Worm (Caenorhabditis elegans) whole organism, late embryonic: ENCODE data around the gene C06A1.6.

ENCODE experiments used
- F13H6.1 ChIP-seq: sonication (generic microtip); optimal IDR thresholded peaks from 2 replicates; lab custom pipeline; 2016; ENCODE audit warnings: missing genetic modification characterization, missing compliant biosample characterization
- K02D7.2 ChIP-seq: sonication (generic microtip); optimal IDR thresholded peaks from 2 replicates; lab custom pipeline; 2017; ENCODE audit warnings: mild to moderate bottlenecking, missing genetic modification characterization, missing compliant biosample characterization
- K09A11.1 ChIP-seq: sonication (generic microtip); optimal IDR thresholded peaks from 2 replicates; lab custom pipeline; 2017; ENCODE audit warnings: antibody characterized with exemption, mild to moderate bottlenecking, missing genetic modification characterization, missing compliant biosample characterization; ENCODE audit not compliant: insufficient read depth
- T23F11.4 ChIP-seq: fragments of 200-800 bp; sonication (Bioruptor generic); optimal IDR thresholded peaks from 2 replicates; lab custom pipeline; 2018; ENCODE audit warnings: mild to moderate bottlenecking, missing genetic modification characterization, missing compliant biosample characterization
- Y22D7AL.16 ChIP-seq: sonication (generic microtip); optimal IDR thresholded peaks from 2 replicates; lab custom pipeline; 2016; ENCODE audit warnings: missing genetic modification characterization, missing compliant biosample characterization
- ahr-1 ChIP-seq: sonication (generic microtip); optimal IDR thresholded peaks from 2 replicates; lab custom pipeline; 2016; ENCODE audit warnings: missing genetic modification characterization, missing compliant biosample characterization
- ceh-14 ChIP-seq: sonication (generic microtip); optimal IDR thresholded peaks from 2 replicates; lab custom pipeline; 2016; ENCODE audit warnings: missing genotype, missing genetic modification characterization, missing compliant biosample characterization
- ceh-18 ChIP-seq: sonication (generic microtip); optimal IDR thresholded peaks from 2 replicates; lab custom pipeline; 2016; ENCODE audit warnings: missing genetic modification characterization, missing compliant biosample characterization
- ceh-19 ChIP-seq: fragments of 200-800 bp; sonication (Bioruptor generic); optimal IDR thresholded peaks from 2 replicates; lab custom pipeline; 2018; ENCODE audit warnings: mild to moderate bottlenecking, missing genetic modification characterization, missing compliant biosample characterization
- ceh-2 ChIP-seq: sonication (generic microtip); optimal IDR thresholded peaks from 2 replicates; lab custom pipeline; 2016; ENCODE audit warnings: missing genotype, missing genetic modification characterization, missing compliant biosample characterization
- ceh-22 ChIP-seq: sonication (generic microtip); optimal IDR thresholded peaks from 2 replicates; lab custom pipeline; 2017; ENCODE audit warnings: missing biosample characterization, missing genetic modification characterization
- ceh-31 ChIP-seq: sonication (generic microtip); optimal IDR thresholded peaks from 2 replicates; lab custom pipeline; 2016; ENCODE audit warnings: missing genetic modification characterization, missing compliant biosample characterization
- ceh-48 ChIP-seq: sonication (generic microtip); optimal IDR thresholded peaks from 2 replicates; lab custom pipeline; 2016; ENCODE audit warnings: missing genetic modification characterization, inconsistent platforms, missing compliant biosample characterization
- dmd-4 ChIP-seq: sonication (generic microtip); optimal IDR thresholded peaks from 2 replicates; lab custom pipeline; 2016; ENCODE audit warnings: borderline replicate concordance, missing genetic modification characterization, missing compliant biosample characterization
- elt-2 ChIP-seq: sonication (generic microtip); optimal IDR thresholded peaks from 2 replicates; lab custom pipeline; 2016; ENCODE audit warnings: missing genetic modification reagents, missing genetic modification characterization, missing compliant biosample characterization
- fax-1 ChIP-seq: sonication (generic microtip); optimal IDR thresholded peaks from 2 replicates; lab custom pipeline; 2016; ENCODE audit warnings: missing genotype, missing genetic modification characterization, missing compliant biosample characterization
- hlh-8 ChIP-seq: sonication (generic microtip); optimal IDR thresholded peaks from 2 replicates; lab custom pipeline; 2016; ENCODE audit warnings: missing genotype, missing genetic modification characterization, missing compliant biosample characterization
- lin-11 ChIP-seq: fragments of 200-800 bp; sonication (Bioruptor generic); optimal IDR thresholded peaks from 2 replicates; lab custom pipeline; 2018; ENCODE audit warnings: mild to moderate bottlenecking, missing genetic modification characterization, missing compliant biosample characterization
- madf-2 ChIP-seq: sonication (generic microtip); optimal IDR thresholded peaks from 2 replicates; lab custom pipeline; 2017; ENCODE audit warnings: missing genetic modification characterization, missing compliant biosample characterization
- mec-3 ChIP-seq: sonication (generic microtip); optimal IDR thresholded peaks from 2 replicates; lab custom pipeline; 2016; ENCODE audit warnings: borderline replicate concordance, missing genetic modification characterization, missing compliant biosample characterization
- nfya-1 ChIP-seq: sonication (generic microtip); optimal IDR thresholded peaks from 2 replicates; lab custom pipeline; 2017; ENCODE audit warnings: missing genetic modification characterization, mild to moderate bottlenecking, missing compliant biosample characterization, antibody characterized with exemption, moderate library complexity
- nhr-11 ChIP-seq: fragments of 150-350 bp; optimal IDR thresholded peaks from 2 replicates; lab custom pipeline; 2014; ENCODE audit warnings: missing biosample characterization, missing genetic modification characterization
- pag-3 ChIP-seq: sonication (generic microtip); optimal IDR thresholded peaks from 2 replicates; lab custom pipeline; 2016; ENCODE audit warnings: missing compliant biosample characterization, missing genetic modification characterization, borderline replicate concordance
- pax-1 ChIP-seq: fragments of 150-350 bp; optimal IDR thresholded peaks from 2 replicates; lab custom pipeline; 2014; ENCODE audit warnings: missing biosample characterization, missing genetic modification characterization
- pha-2 ChIP-seq: sonication (generic microtip); optimal IDR thresholded peaks from 2 replicates; lab custom pipeline; 2017; ENCODE audit warnings: mild to moderate bottlenecking, missing genetic modification characterization, missing compliant biosample characterization
- pha-4 ChIP-seq: fragments of 150-350 bp; optimal IDR thresholded peaks from 2 replicates; lab custom pipeline; 2018; ENCODE audit warnings: missing biosample characterization, missing genetic modification reagents, missing genetic modification characterization
- pqm-1 ChIP-seq: sonication (generic microtip); optimal IDR thresholded peaks from 2 replicates; lab custom pipeline; 2016; ENCODE audit warnings: missing genetic modification characterization, missing compliant biosample characterization
- ref-2 ChIP-seq: sonication (generic microtip); optimal IDR thresholded peaks from 2 replicates; lab custom pipeline; 2016; ENCODE audit warnings: missing genetic modification characterization, missing compliant biosample characterization
- sox-4 ChIP-seq: sonication (generic microtip); optimal IDR thresholded peaks from 2 replicates; lab custom pipeline; 2017; ENCODE audit warnings: mild to moderate bottlenecking, missing genetic modification characterization, inconsistent platforms, missing compliant biosample characterization
- syd-9 ChIP-seq: sonication (generic microtip); optimal IDR thresholded peaks from 2 replicates; lab custom pipeline; 2016; ENCODE audit warnings: mild to moderate bottlenecking, missing genetic modification characterization, moderate library complexity, missing compliant biosample characterization
- unc-42 ChIP-seq: sonication (generic microtip); optimal IDR thresholded peaks from 2 replicates; lab custom pipeline; 2016; ENCODE audit warnings: missing genotype, missing genetic modification characterization, missing compliant biosample characterization
- unc-55 ChIP-seq: sonication (generic microtip); optimal IDR thresholded peaks from 2 replicates; lab custom pipeline; 2017; ENCODE audit warnings: missing biosample characterization, missing genetic modification reagents, missing genetic modification characterization
- zip-5 ChIP-seq: sonication (generic microtip); optimal IDR thresholded peaks from 2 replicates; lab custom pipeline; 2016; ENCODE audit warnings: missing genetic modification characterization, missing compliant biosample characterization
- ztf-16 ChIP-seq: sonication (generic microtip); optimal IDR thresholded peaks from 2 replicates; lab custom pipeline; 2017; ENCODE audit warnings: missing genetic modification characterization, missing compliant biosample characterization

Gene C06A1.6

DNA sequence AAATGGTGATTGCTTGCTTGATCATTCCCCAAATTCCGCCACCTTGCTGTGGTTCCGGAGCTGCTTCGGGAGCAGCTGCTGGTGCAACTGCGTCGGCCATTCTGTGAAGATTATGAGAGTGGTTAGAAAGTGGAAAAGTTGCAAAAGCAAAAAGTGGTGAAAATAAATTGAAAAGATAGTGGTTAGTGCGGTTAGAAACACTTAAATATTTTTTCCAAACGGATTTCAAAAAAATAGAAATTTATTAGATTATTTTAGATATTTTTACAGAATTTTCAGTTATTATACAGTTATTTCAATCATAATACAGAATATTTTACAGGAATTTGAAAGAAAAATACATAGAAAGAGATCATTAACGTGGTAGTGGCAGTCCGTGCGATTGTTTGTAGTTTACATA lies 26.9 kb downstream of the C06A1.6 start, which contains the start of gene R166.2:
Gene R166.2, minus strand, starts transcription at position 101 of the 400 bp plus-strand sequence.
- no peak for TF ChIP-seq F13H6.1
- no peak for TF ChIP-seq pax-1 (tag; lab: Kevin White, UChicago)
- TF ChIP-seq unc-42 (tag; lab: Kevin White, UChicago): no peak
- TF ChIP-seq dmd-4: no peak
- TF ChIP-seq ceh-22 (tag; lab: Kevin White, UChicago): no peak
- no peak for TF ChIP-seq sox-4 (tag; lab: Kevin White, UChicago)
- TF ChIP-seq zip-5: no peak
- TF ChIP-seq syd-9 (tag; lab: Kevin White, UChicago): no peak
- TF ChIP-seq pha-4 (tag; lab: Kevin White, UChicago): no peak
- no peak for TF ChIP-seq ceh-48 (tag; lab: Kevin White, UChicago)
- TF ChIP-seq ceh-19 (GFP tag; lab: Kevin White, UChicago): no peak

DNA sequence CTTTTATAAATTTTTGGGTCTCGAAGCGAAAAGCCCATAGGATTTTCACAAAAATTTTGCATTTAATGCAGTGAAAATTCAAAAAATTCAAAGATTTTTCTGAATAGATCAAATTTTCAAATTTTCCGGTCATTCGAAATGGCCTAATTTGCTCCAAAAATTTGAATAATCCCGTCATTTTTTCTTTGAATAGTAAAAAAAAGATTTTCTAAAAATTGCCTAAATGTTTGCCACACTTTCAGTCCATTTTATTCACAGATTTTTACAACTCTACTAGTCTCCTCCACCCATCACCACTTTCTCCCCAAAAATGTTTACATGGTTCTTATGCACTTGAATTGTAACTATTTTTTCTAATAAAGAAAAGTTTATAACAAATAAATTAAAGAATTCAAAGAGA lies 30.5 kb downstream of the C06A1.6 start:
- TF ChIP-seq hlh-8: no peak
- no peak for TF ChIP-seq mec-3 (tag; lab: Kevin White, UChicago)
- no peak for TF ChIP-seq pha-2
- TF ChIP-seq nfya-1 (tag; lab: Kevin White, UChicago): no peak
- no peak for TF ChIP-seq ref-2 (tag; lab: Kevin White, UChicago)
- TF ChIP-seq pag-3 (tag; lab: Kevin White, UChicago): no peak
- TF ChIP-seq F13H6.1: no peak
- no peak for TF ChIP-seq ahr-1 (tag; lab: Kevin White, UChicago)
- no peak for TF ChIP-seq sox-4 (tag; lab: Kevin White, UChicago)
- TF ChIP-seq unc-55 (GFP tag; lab: Kevin White, UChicago): no peak
- TF ChIP-seq ceh-22 (tag; lab: Kevin White, UChicago): no peak
- TF ChIP-seq zip-5: no peak
- no peak for TF ChIP-seq fax-1 (tag; lab: Kevin White, UChicago)
- no peak for TF ChIP-seq ceh-18
- TF ChIP-seq ceh-14 (tag; lab: Kevin White, UChicago): no peak
- TF ChIP-seq nhr-11 (tag; lab: Kevin White, UChicago): no peak
- TF ChIP-seq elt-2 (tag; lab: Kevin White, UChicago): no peak

DNA sequence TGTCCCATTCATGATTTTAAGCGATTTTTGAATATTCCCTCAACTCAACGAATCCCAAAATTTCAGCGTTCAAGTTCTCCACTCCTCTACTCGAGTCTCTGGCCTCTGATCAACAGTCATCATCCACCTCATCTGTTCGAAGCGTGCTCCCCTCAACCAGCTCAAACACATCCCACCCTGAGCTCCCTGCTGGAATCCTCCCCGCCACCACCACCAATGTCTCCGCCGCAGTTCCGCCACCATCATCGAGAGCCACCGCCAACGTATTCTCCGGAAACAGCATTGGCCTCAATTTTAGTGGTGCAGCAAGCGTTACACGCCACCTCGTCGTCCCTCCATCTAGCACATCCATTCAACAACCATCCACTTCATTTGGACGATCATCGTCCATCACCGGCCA lies 32.9 kb downstream of the C06A1.6 start:
- TF ChIP-seq unc-55 (GFP tag; lab: Kevin White, UChicago) (no peak), madf-2 (no peak), Y22D7AL.16 (tag; lab: Kevin White, UChicago) (no peak), ztf-16 (no peak), elt-2 (tag; lab: Kevin White, UChicago) (no peak), ceh-2 (tag; lab: Kevin White, UChicago) (no peak), pqm-1 (tag; lab: Kevin White, UChicago) (no peak), syd-9 (tag; lab: Kevin White, UChicago) (no peak), T23F11.4 (GFP tag; lab: Kevin White, UChicago) (no peak), sox-4 (tag; lab: Kevin White, UChicago) (no peak), zip-5 (no peak), lin-11 (tag; lab: Kevin White, UChicago) (no peak), pha-4 (tag; lab: Kevin White, UChicago) (no peak), pha-2 (no peak), K09A11.1 (tag; lab: Kevin White, UChicago) (no peak), ceh-18 (no peak), ceh-22 (tag; lab: Kevin White, UChicago) (no peak), ceh-31 (no peak)

DNA sequence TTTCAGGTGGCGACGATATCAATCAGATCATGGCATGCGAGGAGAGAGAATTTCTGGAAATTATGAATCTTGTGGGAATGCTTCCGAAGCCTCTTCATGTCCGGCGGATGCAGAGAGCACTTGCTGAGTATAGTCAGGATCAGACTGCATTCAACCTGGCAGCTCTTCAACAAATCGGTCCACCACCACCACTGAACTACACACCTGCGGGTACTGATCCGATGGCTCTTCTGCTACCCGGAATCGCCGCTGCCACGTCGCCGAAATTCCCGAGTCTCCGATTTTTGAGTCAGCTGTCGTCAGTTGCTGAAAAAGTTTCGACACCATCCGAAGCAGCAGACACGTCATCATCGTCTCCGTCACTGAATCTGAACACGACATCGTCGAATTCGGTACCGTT lies 33.6 kb downstream of the C06A1.6 start:
- TF ChIP-seq mec-3 (tag; lab: Kevin White, UChicago) (no peak), K02D7.2 (tag; lab: Kevin White, UChicago) (no peak), sox-4 (tag; lab: Kevin White, UChicago) (no peak)
